Fruit fly (Drosophila melanogaster) whole organism, embryonic: Measurements from ENCODE around the gene CG11436.
A peak's percentile ranks its signal among the peaks of the same experiment; 100 is the strongest.

ENCODE experiments used
- Adf1 ChIP-seq: fragments of 200-800 bp; sonication (Bioruptor generic); IDR thresholded peaks from 2 replicates; pipeline ENCODE4 v1.3.6; 2022; ENCODE audit warnings: missing biosample characterization, missing genetic modification characterization
- BEAF-32 ChIP-seq: fragments of 200-800 bp; sonication (Bioruptor generic); optimal IDR thresholded peaks from 3 replicates; lab custom pipeline; 2017; ENCODE audit warnings: missing biosample characterization, missing genetic modification characterization, mild to moderate bottlenecking, moderate library complexity, missing genetic modification reagents
- CG12219 ChIP-seq: fragments of 200-800 bp; sonication (Bioruptor generic); optimal IDR thresholded peaks from 3 replicates; lab custom pipeline; 2018; ENCODE audit warnings: missing biosample characterization, mild to moderate bottlenecking, missing genetic modification characterization
- CG13287 ChIP-seq: fragments of 200-800 bp; sonication (Bioruptor generic); IDR thresholded peaks from 2 replicates; pipeline ENCODE4 v1.3.6; 2022; ENCODE audit warnings: missing biosample characterization, missing genetic modification characterization; ENCODE audit not compliant: partially characterized antibody
- CG13296 ChIP-seq: fragments of 200-800 bp; sonication (Bioruptor generic); optimal IDR thresholded peaks from 3 replicates; lab custom pipeline; 2018; ENCODE audit warnings: missing biosample characterization, mild to moderate bottlenecking, missing genetic modification characterization
- CG14050 ChIP-seq: fragments of 200-800 bp; sonication (Bioruptor generic); IDR thresholded peaks from 3 replicates; pipeline ENCODE4 v1.3.6; 2022; ENCODE audit warnings: missing biosample characterization, missing genetic modification characterization
- CG14710 ChIP-seq: fragments of 200-800 bp; sonication (Bioruptor generic); optimal IDR thresholded peaks from 3 replicates; lab custom pipeline; 2019; ENCODE audit warnings: missing biosample characterization, mild to moderate bottlenecking, missing genetic modification characterization, moderate library complexity
- CG15011 ChIP-seq: fragments of 200-800 bp; sonication (Bioruptor generic); optimal IDR thresholded peaks from 3 replicates; lab custom pipeline; 2018; ENCODE audit warnings: missing biosample characterization, mild to moderate bottlenecking, missing genetic modification characterization
- CG15514 ChIP-seq: fragments of 200-800 bp; sonication (Bioruptor generic); optimal IDR thresholded peaks from 3 replicates; lab custom pipeline; 2017; ENCODE audit warnings: missing biosample characterization, missing genetic modification characterization, mild to moderate bottlenecking, moderate library complexity, missing genetic modification reagents
- CG1603 ChIP-seq: fragments of 200-800 bp; sonication (Bioruptor generic); optimal IDR thresholded peaks from 2 replicates; lab custom pipeline; 2019; ENCODE audit warnings: missing biosample characterization, mild to moderate bottlenecking, missing genetic modification characterization, moderate library complexity
- CG16813 ChIP-seq: fragments of 200-800 bp; sonication (Bioruptor generic); IDR thresholded peaks from 3 replicates; pipeline ENCODE4 v1.3.6; 2022; ENCODE audit warnings: missing biosample characterization, missing genetic modification characterization; ENCODE audit not compliant: partially characterized antibody
- CG17186 ChIP-seq: fragments of 200-800 bp; sonication (Bioruptor generic); optimal IDR thresholded peaks from 3 replicates; lab custom pipeline; 2017; ENCODE audit warnings: missing biosample characterization, missing genetic modification reagents, missing genetic modification characterization
- CG2712 ChIP-seq: fragments of 200-800 bp; optimal IDR thresholded peaks from 3 replicates; lab custom pipeline; 2019; ENCODE audit warnings: missing biosample characterization, mild to moderate bottlenecking, missing genetic modification characterization, moderate library complexity
- CG43689 ChIP-seq: fragments of 200-800 bp; sonication (Bioruptor generic); IDR thresholded peaks from 2 replicates; pipeline ENCODE4 v1.3.6; 2022; ENCODE audit warnings: missing biosample characterization, missing genetic modification characterization
- CG4617 ChIP-seq: fragments of 200-800 bp; sonication (Bioruptor generic); optimal IDR thresholded peaks from 3 replicates; lab custom pipeline; 2016; ENCODE audit warnings: missing biosample characterization, missing genetic modification characterization, borderline replicate concordance
- CG9797 ChIP-seq: fragments of 200-800 bp; sonication (Bioruptor generic); optimal IDR thresholded peaks from 3 replicates; lab custom pipeline; 2018; ENCODE audit warnings: missing biosample characterization, mild to moderate bottlenecking, missing genetic modification characterization
- CTCF ChIP-seq: fragments of 200-800 bp; sonication (Bioruptor generic); optimal IDR thresholded peaks from 2 replicates; lab custom pipeline; 2017; ENCODE audit warnings: missing biosample characterization, mild to moderate bottlenecking, missing genetic modification characterization, moderate library complexity
- Dp ChIP-seq: fragments of 200-800 bp; sonication (Bioruptor generic); optimal IDR thresholded peaks from 2 replicates; lab custom pipeline; 2018; ENCODE audit warnings: missing biosample characterization, mild to moderate bottlenecking, missing genetic modification characterization, moderate library complexity
- E2f2 ChIP-seq: fragments of 200-800 bp; sonication (Bioruptor generic); IDR thresholded peaks from 2 replicates; pipeline ENCODE4 v1.3.6; 2022; ENCODE audit warnings: missing biosample characterization, missing genetic modification characterization
- Ets97D ChIP-seq: fragments of 200-800 bp; sonication (Bioruptor generic); optimal IDR thresholded peaks from 3 replicates; lab custom pipeline; 2016; ENCODE audit warnings: missing biosample characterization, missing genetic modification characterization
- HmgZ ChIP-seq: fragments of 200-800 bp; sonication (Bioruptor generic); optimal IDR thresholded peaks from 2 replicates; lab custom pipeline; 2018; ENCODE audit warnings: missing biosample characterization, mild to moderate bottlenecking, missing genetic modification characterization
- Hr78 ChIP-seq, 2 experiments: fragments of 200-800 bp in 1 of 2; fragments of >200 bp in 1 of 2; sonication (Bioruptor generic) in 1 of 2; optimal IDR thresholded peaks; 2 replicates each; lab custom pipeline; 2017 to 2019; ENCODE audit warnings: missing biosample characterization in 2 of 2, missing genetic modification characterization in 2 of 2, mild to moderate bottlenecking in 1 of 2, moderate library complexity in 1 of 2
- MBD-R2 ChIP-seq: fragments of 200-800 bp; sonication (Bioruptor generic); IDR thresholded peaks from 2 replicates; pipeline ENCODE4 v1.3.6; 2022; ENCODE audit warnings: missing biosample characterization, missing genetic modification characterization
- MESR4 ChIP-seq: fragments of 200-800 bp; sonication (Bioruptor generic); optimal IDR thresholded peaks from 2 replicates; lab custom pipeline; 2018; ENCODE audit warnings: missing biosample characterization, mild to moderate bottlenecking, missing genetic modification characterization, moderate library complexity
- Med ChIP-seq: fragments of 200-800 bp; sonication (Bioruptor generic); peaks from one replicate; lab custom pipeline; 2016; ENCODE audit warnings: missing biosample characterization, missing genetic modification characterization, mild to moderate bottlenecking, inconsistent platforms, moderate library complexity
- Myb ChIP-seq: fragments of 200-800 bp; sonication (Bioruptor generic); optimal IDR thresholded peaks from 2 replicates; lab custom pipeline; 2016; ENCODE audit warnings: missing biosample characterization, missing genetic modification characterization
- Nf-YB ChIP-seq: fragments of 200-800 bp; sonication (Bioruptor generic); optimal IDR thresholded peaks from 3 replicates; lab custom pipeline; 2019; ENCODE audit warnings: missing biosample characterization, mild to moderate bottlenecking, missing genetic modification characterization, moderate library complexity
- Nf-YC ChIP-seq: fragments of 200-800 bp; optimal IDR thresholded peaks from 3 replicates; lab custom pipeline; 2019; ENCODE audit warnings: missing biosample characterization, mild to moderate bottlenecking, missing genetic modification characterization, moderate library complexity
- Pdp1 ChIP-seq, 2 experiments: fragments of 200-800 bp; sonication (Bioruptor generic); optimal IDR thresholded peaks; 3 replicates each; lab custom pipeline; 2016; ENCODE audit warnings: missing biosample characterization in 2 of 2, missing genetic modification characterization in 2 of 2, mild to moderate bottlenecking in 1 of 2, moderate library complexity in 1 of 2
- Sin3A ChIP-seq: fragments of >200 bp; optimal IDR thresholded peaks from 2 replicates; lab custom pipeline; 2018
- YL-1 ChIP-seq: fragments of 200-800 bp; sonication (Bioruptor generic); optimal IDR thresholded peaks from 3 replicates; lab custom pipeline; 2017; ENCODE audit warnings: missing biosample characterization, mild to moderate bottlenecking, missing genetic modification characterization
- ase ChIP-seq: fragments of 200-800 bp; sonication (Bioruptor generic); IDR thresholded peaks from 3 replicates; pipeline ENCODE4 v1.3.6; 2022; ENCODE audit warnings: missing biosample characterization, missing genetic modification characterization
- cas ChIP-seq: fragments of 200-800 bp; sonication (Bioruptor generic); IDR thresholded peaks from 2 replicates; pipeline ENCODE4 v1.3.6; 2022; ENCODE audit warnings: missing biosample characterization, missing genetic modification characterization
- dm ChIP-seq: fragments of 200-800 bp; sonication (Bioruptor generic); optimal IDR thresholded peaks from 3 replicates; lab custom pipeline; 2016; ENCODE audit warnings: missing biosample characterization, missing genetic modification characterization
- gfzf ChIP-seq: fragments of 200-800 bp; sonication (Bioruptor generic); optimal IDR thresholded peaks from 2 replicates; lab custom pipeline; 2016; ENCODE audit warnings: missing biosample characterization, mild to moderate bottlenecking, missing genetic modification characterization, moderate library complexity
- gsb-n ChIP-seq: fragments of 200-800 bp; sonication (Bioruptor generic); optimal IDR thresholded peaks from 3 replicates; lab custom pipeline; 2018; ENCODE audit warnings: missing biosample characterization, mild to moderate bottlenecking, missing genetic modification characterization
- kay ChIP-seq: fragments of 200-800 bp; sonication (Bioruptor generic); optimal IDR thresholded peaks from 2 replicates; lab custom pipeline; 2016; ENCODE audit warnings: missing biosample characterization, missing genetic modification characterization
- phol ChIP-seq: fragments of 200-800 bp; sonication (Bioruptor generic); optimal IDR thresholded peaks from 3 replicates; lab custom pipeline; 2018; ENCODE audit warnings: missing biosample characterization, mild to moderate bottlenecking, missing genetic modification characterization, moderate library complexity
- pzg ChIP-seq: fragments of 200-800 bp; sonication (Bioruptor generic); optimal IDR thresholded peaks from 3 replicates; lab custom pipeline; 2018; ENCODE audit warnings: missing biosample characterization, mild to moderate bottlenecking, missing genetic modification characterization, moderate library complexity
- ranshi ChIP-seq: fragments of 200-800 bp; sonication (Bioruptor generic); IDR thresholded peaks from 2 replicates; pipeline ENCODE4 v1.3.6; 2022; ENCODE audit warnings: missing biosample characterization, missing genetic modification characterization
- row ChIP-seq: fragments of 200-800 bp; sonication (Bioruptor generic); IDR thresholded peaks from 3 replicates; pipeline ENCODE4 v1.3.6; 2022; ENCODE audit warnings: missing biosample characterization, missing genetic modification characterization
- seq ChIP-seq: fragments of 200-800 bp; sonication (Bioruptor generic); IDR thresholded peaks from 2 replicates; pipeline ENCODE4 v1.3.6; 2022; ENCODE audit warnings: missing biosample characterization, missing genetic modification characterization
- sim ChIP-seq: fragments of 200-800 bp; sonication (Bioruptor generic); IDR thresholded peaks from 2 replicates; pipeline ENCODE4 v1.3.6; 2022; ENCODE audit warnings: missing biosample characterization, missing genetic modification characterization
- stwl ChIP-seq: fragments of 200-800 bp; sonication (Bioruptor generic); optimal IDR thresholded peaks from 3 replicates; lab custom pipeline; 2018; ENCODE audit warnings: missing biosample characterization, mild to moderate bottlenecking, missing genetic modification characterization, moderate library complexity
- trem ChIP-seq: fragments of 200-800 bp; optimal IDR thresholded peaks from 3 replicates; lab custom pipeline; 2019; ENCODE audit warnings: missing biosample characterization, mild to moderate bottlenecking, missing genetic modification characterization, moderate library complexity
- tup ChIP-seq: fragments of 200-800 bp; sonication (Bioruptor generic); optimal IDR thresholded peaks from 2 replicates; lab custom pipeline; 2016; ENCODE audit warnings: missing biosample characterization, mild to moderate bottlenecking, missing genetic modification characterization, moderate library complexity
- wor ChIP-seq: fragments of 200-800 bp; sonication (Bioruptor generic); IDR thresholded peaks from 2 replicates; pipeline ENCODE4 v1.3.6; 2022; ENCODE audit warnings: missing biosample characterization, missing genetic modification characterization
- z ChIP-seq: fragments of 200-800 bp; sonication (Bioruptor generic); IDR thresholded peaks from 3 replicates; pipeline ENCODE4 v1.3.6; 2022; ENCODE audit warnings: missing biosample characterization, missing genetic modification characterization
- zfh1 ChIP-seq: fragments of 200-800 bp; sonication (Bioruptor generic); IDR thresholded peaks from 3 replicates; pipeline ENCODE4 v1.3.6; 2022; ENCODE audit warnings: missing biosample characterization, missing genetic modification characterization

CG11436 gene

DNA sequence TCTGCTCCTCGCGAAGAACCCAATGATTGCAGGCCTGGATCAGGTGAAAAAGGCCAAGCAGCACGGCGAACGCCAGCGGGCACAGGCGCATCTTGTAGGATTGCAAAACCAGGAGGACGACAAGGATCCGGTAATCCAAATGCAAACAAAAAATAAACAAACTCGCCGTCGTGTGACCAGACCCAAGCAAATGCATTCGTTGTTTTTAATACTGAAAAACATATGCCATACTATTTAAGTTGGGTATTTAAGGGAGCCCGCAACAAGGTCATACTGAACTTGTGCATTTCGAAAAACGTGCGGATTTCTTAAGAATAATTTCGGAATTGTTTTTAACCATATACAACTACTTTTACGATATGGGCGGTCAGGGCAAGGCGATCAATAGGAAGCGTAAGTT is at the start of gene CG11436, which contains the start of gene CG3527:
Gene CG11436 (minus strand): TSS at position 162 of the 400 bp plus-strand sequence.
Gene CG3527 (plus strand): TSS at position 257 of the 400 bp plus-strand sequence.
- peak; percentile 53 for TF ChIP-seq Dp (GFP tag; lab: Kevin White, UChicago)
- peak; percentile 6 for TF ChIP-seq HmgZ
- TF ChIP-seq ranshi = no peak
- no peak for TF ChIP-seq CG43689
- TF ChIP-seq Pdp1 (GFP tag; optimal IDR thresholded peaks at IDR 0.05; lab: Kevin White, UChicago) = peak in 1 of 2 experiments; percentile 30
- no peak for TF ChIP-seq ase (GFP tag; lab: Robert Waterston, UW)
- TF ChIP-seq CG9797 (GFP tag; lab: Kevin White, UChicago) = peak; percentile 75
- TF ChIP-seq YL-1 = peak; percentile 31
- TF ChIP-seq zfh1 (GFP tag; lab: Robert Waterston, UW) = 0 out of 3 replicates have a peak, but pooled peaks have one; percentile 8
- TF ChIP-seq Ets97D (GFP tag; lab: Kevin White, UChicago) = peak; percentile 12
- TF ChIP-seq CG13287 (GFP tag; lab: Robert Waterston, UW) = peak; percentile 30; the same call in 1 of the 2 replicates
- peak; percentile 20 for TF ChIP-seq BEAF-32 (GFP tag; lab: Kevin White, UChicago)
- peak; percentile 45 for TF ChIP-seq Myb
- TF ChIP-seq row (GFP tag; lab: Robert Waterston, UW) = no peak
- peak; percentile 7 for TF ChIP-seq dm
- TF ChIP-seq MESR4 (GFP tag; lab: Kevin White, UChicago) = peak; percentile 72
- peak; percentile 44 for TF ChIP-seq stwl (tag; lab: Kevin White, UChicago)
- TF ChIP-seq E2f2 (GFP tag; lab: Robert Waterston, UW) = peak; percentile 52
- peak; percentile 70 for TF ChIP-seq Med
- peak; percentile 28 for TF ChIP-seq Sin3A (lab: Kevin White, UChicago)
- TF ChIP-seq CG14050 (GFP tag; lab: Robert Waterston, UW) = no peak
- no peak for TF ChIP-seq CG13296 (GFP tag; lab: Kevin White, UChicago)
- no peak for TF ChIP-seq tup (GFP tag; lab: Kevin White, UChicago)
- peak; percentile 66 for TF ChIP-seq pzg (GFP tag; lab: Kevin White, UChicago)
- peak; percentile 81 for TF ChIP-seq MBD-R2
- peak; percentile 67 for TF ChIP-seq CG4617
- peak; percentile 5 for TF ChIP-seq CG14710 (tag; lab: Kevin White, UChicago)
- peak; percentile 31 for TF ChIP-seq CTCF (GFP tag; lab: Kevin White, UChicago)
- peak; percentile 33 for TF ChIP-seq trem (tag; lab: Kevin White, UChicago)
- peak; percentile 15 for TF ChIP-seq CG15514 (GFP tag; lab: Kevin White, UChicago)
- TF ChIP-seq CG1603 = peak; percentile 27
- TF ChIP-seq gfzf (GFP tag; lab: Kevin White, UChicago) = peak; percentile 86
- TF ChIP-seq Adf1 (GFP tag; lab: Robert Waterston, UW) = no peak
- TF ChIP-seq, all 482 proteins: peak for 25

- TF ChIP-seq CG12219 (GFP tag; lab: Kevin White, UChicago) = no peak
- no peak for TF ChIP-seq wor (GFP tag; lab: Robert Waterston, UW)
- no peak for TF ChIP-seq phol (tag; lab: Kevin White, UChicago)
- no peak for TF ChIP-seq CG4617
- no peak for TF ChIP-seq CG17186
- TF ChIP-seq Hr78 (GFP tag; optimal IDR thresholded peaks at IDR 0.05; lab: Kevin White, UChicago) = no peak
- no peak for TF ChIP-seq CG15011 (GFP tag; lab: Kevin White, UChicago)
- TF ChIP-seq Nf-YB = peak; percentile 95
- peak; percentile 8 for TF ChIP-seq gsb-n (tag; lab: Kevin White, UChicago)
- TF ChIP-seq Nf-YC (tag; lab: Kevin White, UChicago) = peak; percentile 94
- TF ChIP-seq kay = no peak
- TF ChIP-seq cas (GFP tag; lab: Robert Waterston, UW) = no peak
- no peak for TF ChIP-seq sim (GFP tag; lab: Robert Waterston, UW)
- TF ChIP-seq z (GFP tag; lab: Robert Waterston, UW) = no peak
- TF ChIP-seq seq (GFP tag; lab: Robert Waterston, UW) = peak; percentile 56; the same call in 1 of the 2 replicates
- TF ChIP-seq CG2712 (tag; lab: Kevin White, UChicago) = no peak
- TF ChIP-seq CG16813 = no peak
Observed at dm6 chrX:4599897-4600469, 48.3 kb upstream of the CG11436 start.
